Fruit fly (Drosophila melanogaster): ENCODE results near the gene CG43235.

The CG43235 gene

dm6 chr2L:7703534-7703933, 10.7 kb downstream of the CG43235 start (continued):
- TF ChIP-seq Adf1 (GFP tag; IDR thresholded peaks at IDR 0.05) (no peak), CG34422 (GFP tag; IDR thresholded peaks at IDR 0.05) (no peak), Dll (GFP tag; IDR thresholded peaks at IDR 0.05; ENCODE audit: partially characterized antibody) (no peak), NfI (GFP tag; optimal IDR thresholded peaks at IDR 0.05) (peak; percentile 45), CG8388 (GFP tag; optimal IDR thresholded peaks at IDR 0.05) (no peak), CG9437 (GFP tag; optimal IDR thresholded peaks at IDR 0.05) (no peak), CG13894 (tag; optimal IDR thresholded peaks at IDR 0.05) (no peak), odd (GFP tag; optimal IDR thresholded peaks at IDR 0.05) (no peak), CG6272 (GFP tag; IDR thresholded peaks at IDR 0.05) (no peak), Hr39 (optimal IDR thresholded peaks at IDR 0.05) (no peak), Elba2 (GFP tag; optimal IDR thresholded peaks at IDR 0.05) (no peak), HmgZ (tag; optimal IDR thresholded peaks at IDR 0.05) (no peak), Usf (GFP tag; optimal IDR thresholded peaks at IDR 0.05) (no peak), CG12236 (GFP tag; optimal IDR thresholded peaks at IDR 0.05) (no peak), slbo (GFP tag; IDR thresholded peaks at IDR 0.05) (peak; percentile 35), Atf6 (GFP tag; IDR thresholded peaks at IDR 0.05) (no peak; the same call in 1 of the 2 replicates), pho (GFP tag; optimal IDR thresholded peaks at IDR 0.05) (peak; percentile 24), CG4617 (GFP tag; optimal IDR thresholded peaks at IDR 0.05; ENCODE audit: borderline replicate concordance) (no peak), CG17361 (GFP tag; IDR thresholded peaks at IDR 0.05) (no peak), CG31224 (GFP tag; IDR thresholded peaks at IDR 0.05) (no peak), Antp (GFP tag; optimal IDR thresholded peaks at IDR 0.05) (no peak), Hey (tag; optimal IDR thresholded peaks at IDR 0.05) (no peak), CG11723 (GFP tag; optimal IDR thresholded peaks at IDR 0.05) (no peak), prd (optimal IDR thresholded peaks at IDR 0.05) (no peak), prd (GFP tag; IDR thresholded peaks at IDR 0.05) (peak; percentile 19; the same call in 1 of the 3 replicates), Max (GFP tag; optimal IDR thresholded peaks at IDR 0.05) (no peak), CG11696 (GFP tag; IDR thresholded peaks at IDR 0.05) (no peak), Xbp1 (GFP tag; optimal IDR thresholded peaks at IDR 0.05) (peak; percentile 8), Gug (GFP tag; IDR thresholded peaks at IDR 0.05) (no peak), disco-r (GFP tag; optimal IDR thresholded peaks at IDR 0.05) (no peak), HLH3B (GFP tag; IDR thresholded peaks at IDR 0.05) (no peak), Dek (tag; optimal IDR thresholded peaks at IDR 0.05) (no peak), tin (GFP tag; optimal IDR thresholded peaks at IDR 0.05) (no peak), CG11093 (GFP tag; IDR thresholded peaks at IDR 0.05) (no peak), CkIIα-i1 (GFP tag; IDR thresholded peaks at IDR 0.05) (no peak), CG10209 (GFP tag; optimal IDR thresholded peaks at IDR 0.05) (no peak), Hmr (GFP tag; optimal IDR thresholded peaks at IDR 0.05) (peak; percentile 35), Atf3 (GFP tag; optimal IDR thresholded peaks at IDR 0.05) (no peak), knrl (GFP tag; IDR thresholded peaks at IDR 0.05; ENCODE audit: partially characterized antibody) (no peak), lov (optimal IDR thresholded peaks at IDR 0.05) (no peak), lov (GFP tag; IDR thresholded peaks at IDR 0.05) (no peak), cwo (GFP tag; optimal IDR thresholded peaks at IDR 0.05) (no peak), CG5245 (GFP tag; optimal IDR thresholded peaks at IDR 0.05) (no peak), CG6689 (GFP tag; IDR thresholded peaks at IDR 0.05) (peak; percentile 18; the same call in 1 of the 2 replicates), CG15073 (GFP tag; optimal IDR thresholded peaks at IDR 0.05) (no peak), ken (GFP tag; IDR thresholded peaks at IDR 0.05) (no peak), vnd (GFP tag; IDR thresholded peaks at IDR 0.05; ENCODE audit: partially characterized antibody) (no peak), sd (tag; optimal IDR thresholded peaks at IDR 0.05) (peak; percentile 19), B-H1 (GFP tag; IDR thresholded peaks at IDR 0.05) (no peak), crc (GFP tag; optimal IDR thresholded peaks at IDR 0.05) (no peak), Vsx1 (GFP tag; optimal IDR thresholded peaks at IDR 0.05) (no peak), CG4404 (GFP tag; IDR thresholded peaks at IDR 0.05) (no peak), otp (GFP tag; IDR thresholded peaks at IDR 0.05) (no peak)
